Fruit fly (Drosophila melanogaster) whole organism, wandering third instar larva: Measurements from ENCODE around the gene Ror.

Source experiments
- CG32264 ChIP-seq: fragments of 200-800 bp; sonication (Bioruptor generic); optimal IDR thresholded peaks from 2 replicates; lab custom pipeline; 2016; ENCODE audit warnings: missing biosample characterization, missing genetic modification characterization
- GATAd ChIP-seq: sonication (Bioruptor generic); optimal IDR thresholded peaks from 2 replicates; lab custom pipeline; 2016; ENCODE audit warnings: missing biosample characterization, missing genetic modification characterization
- Hr83 ChIP-seq: fragments of 200-300 bp; sonication (Bioruptor generic); optimal IDR thresholded peaks from 2 replicates; lab custom pipeline; 2016; ENCODE audit warnings: missing biosample characterization, mild to moderate bottlenecking, missing genetic modification characterization, moderate library complexity; ENCODE audit not compliant: poor library complexity, severe bottlenecking
- Myc ChIP-seq: fragments of >200 bp; optimal IDR thresholded peaks from 2 replicates; lab custom pipeline; 2017
- ey ChIP-seq: fragments of 200-800 bp; sonication (Bioruptor generic); optimal IDR thresholded peaks from 2 replicates; lab custom pipeline; 2016; ENCODE audit warnings: missing biosample characterization, missing genetic modification characterization
- fru ChIP-seq: fragments of 200-800 bp; sonication (Bioruptor generic); optimal IDR thresholded peaks from 3 replicates; lab custom pipeline; 2016; ENCODE audit warnings: missing biosample characterization, mild to moderate bottlenecking, missing genetic modification characterization

DNA sequence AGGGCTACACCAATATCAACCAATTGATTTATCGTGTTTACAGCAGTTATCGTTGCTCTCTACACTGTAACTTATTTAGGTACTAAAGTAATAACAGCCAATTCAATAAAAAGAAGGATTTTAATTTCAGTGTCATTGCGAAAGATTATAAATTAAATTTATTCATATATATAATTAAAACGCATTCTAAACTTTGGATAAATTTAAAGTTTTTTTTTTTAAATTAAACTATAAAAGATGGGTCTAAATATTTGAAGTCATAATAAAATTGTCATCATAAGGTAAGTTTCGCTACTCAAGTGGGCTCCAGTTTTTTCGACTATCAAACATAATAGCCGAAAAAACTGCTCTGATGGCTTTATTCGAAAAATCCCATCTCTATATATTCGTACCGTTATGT, 20.6 kb downstream of the Ror start, which contains the start of gene trk:
- no peak for TF ChIP-seq CG32264 (GFP tag; lab: Kevin White, UChicago)
- no peak for TF ChIP-seq Myc
- TF ChIP-seq ey (GFP tag; lab: Kevin White, UChicago) = no peak
- no peak for TF ChIP-seq GATAd (GFP tag; lab: Kevin White, UChicago)
- no peak for TF ChIP-seq fru (GFP tag; lab: Kevin White, UChicago)
- no peak for TF ChIP-seq Hr83 (GFP tag; lab: Kevin White, UChicago)
